Worm (Caenorhabditis elegans) whole organism, mixed stage, embryonic: ENCODE results near the gene F31D5.7.

Experiments
- ceh-39 ChIP-seq: fragments of 150-350 bp; optimal IDR thresholded peaks from 2 replicates; lab custom pipeline; 2014; ENCODE audit warnings: missing biosample characterization, missing genetic modification characterization
- ceh-43 ChIP-seq: fragments of 200-800 bp; sonication (Bioruptor generic); optimal IDR thresholded peaks from 2 replicates; lab custom pipeline; 2018; ENCODE audit warnings: mild to moderate bottlenecking, missing genetic modification characterization, moderate library complexity, missing compliant biosample characterization
- ceh-83 ChIP-seq: fragments of 200-800 bp; sonication (Bioruptor generic); optimal IDR thresholded peaks from 2 replicates; lab custom pipeline; 2018; ENCODE audit warnings: mild to moderate bottlenecking, missing genetic modification characterization, missing compliant biosample characterization
- ces-1 ChIP-seq: fragments of 150-350 bp; optimal IDR thresholded peaks from 2 replicates; lab custom pipeline; 2014; ENCODE audit warnings: missing biosample characterization, missing genetic modification reagents, missing genetic modification characterization
- cnd-1 ChIP-seq: fragments of 200-800 bp; sonication (Bioruptor generic); optimal IDR thresholded peaks from 2 replicates; lab custom pipeline; 2018; ENCODE audit warnings: mild to moderate bottlenecking, missing genetic modification characterization, missing compliant biosample characterization
- elt-1 ChIP-seq: sonication (generic microtip); optimal IDR thresholded peaks from 2 replicates; lab custom pipeline; 2017; ENCODE audit warnings: missing genetic modification characterization, mild to moderate bottlenecking, missing compliant biosample characterization, antibody characterized with exemption, moderate library complexity, borderline replicate concordance; ENCODE audit not compliant: insufficient read depth
- elt-3 ChIP-seq: fragments of 150-350 bp; optimal IDR thresholded peaks from 2 replicates; lab custom pipeline; 2014; ENCODE audit warnings: missing biosample characterization, missing genetic modification characterization
- flh-1 ChIP-seq: fragments of 200-800 bp; sonication (Bioruptor generic); optimal IDR thresholded peaks from 2 replicates; lab custom pipeline; 2018; ENCODE audit warnings: mild to moderate bottlenecking, missing genetic modification characterization, moderate library complexity, missing compliant biosample characterization
- ham-2 ChIP-seq: fragments of 200-800 bp; sonication (Bioruptor generic); optimal IDR thresholded peaks from 2 replicates; lab custom pipeline; 2018; ENCODE audit warnings: mild to moderate bottlenecking, missing genetic modification characterization, missing compliant biosample characterization
- hlh-1 ChIP-seq: fragments of 150-350 bp; optimal IDR thresholded peaks from 2 replicates; lab custom pipeline; 2014; ENCODE audit warnings: missing biosample characterization, missing genetic modification reagents, missing genetic modification characterization
- lin-13 ChIP-seq: fragments of 150-350 bp; optimal IDR thresholded peaks from 2 replicates; lab custom pipeline; 2014; ENCODE audit warnings: missing biosample characterization, missing genetic modification characterization
- lin-32 ChIP-seq: fragments of 200-800 bp; sonication (Bioruptor generic); optimal IDR thresholded peaks from 2 replicates; lab custom pipeline; 2018; ENCODE audit warnings: mild to moderate bottlenecking, missing genetic modification characterization, missing compliant biosample characterization
- lsy-2 ChIP-seq: fragments of 150-350 bp; optimal IDR thresholded peaks from 2 replicates; lab custom pipeline; 2014; ENCODE audit warnings: missing biosample characterization, missing genetic modification characterization
- mab-5 ChIP-seq: fragments of 150-350 bp; optimal IDR thresholded peaks from 2 replicates; lab custom pipeline; 2014; ENCODE audit warnings: missing biosample characterization, missing genetic modification characterization
- mep-1 ChIP-seq: fragments of 150-350 bp; optimal IDR thresholded peaks from 2 replicates; lab custom pipeline; 2017; ENCODE audit warnings: missing biosample characterization, missing genetic modification reagents, missing genetic modification characterization, inconsistent platforms
- mls-2 ChIP-seq: sonication (generic microtip); optimal IDR thresholded peaks from 2 replicates; lab custom pipeline; 2016; ENCODE audit warnings: mild to moderate bottlenecking, missing genetic modification characterization, moderate library complexity, missing compliant biosample characterization
- nhr-12 ChIP-seq: fragments of 150-350 bp; optimal IDR thresholded peaks from 2 replicates; lab custom pipeline; 2014; ENCODE audit warnings: missing biosample characterization, missing genetic modification characterization
- nhr-2 ChIP-seq: fragments of 150-350 bp; optimal IDR thresholded peaks from 2 replicates; lab custom pipeline; 2014; ENCODE audit warnings: missing biosample characterization, missing genetic modification characterization
- nhr-28 ChIP-seq: fragments of 150-350 bp; optimal IDR thresholded peaks from 2 replicates; lab custom pipeline; 2014; ENCODE audit warnings: missing biosample characterization, missing genetic modification characterization
- pha-4 ChIP-seq: fragments of 150-350 bp; optimal IDR thresholded peaks from 2 replicates; lab custom pipeline; 2018; ENCODE audit warnings: missing biosample characterization, missing genetic modification reagents, missing genetic modification characterization
- sem-2 ChIP-seq: fragments of 200-800 bp; sonication (Bioruptor generic); optimal IDR thresholded peaks from 2 replicates; lab custom pipeline; 2018; ENCODE audit warnings: mild to moderate bottlenecking, missing genetic modification characterization, missing compliant biosample characterization
- sptf-1 ChIP-seq: sonication (generic microtip); optimal IDR thresholded peaks from 2 replicates; lab custom pipeline; 2017; ENCODE audit warnings: mild to moderate bottlenecking, missing genetic modification characterization, moderate library complexity, missing compliant biosample characterization
- tbx-8 ChIP-seq: fragments of 200-800 bp; sonication (Bioruptor generic); optimal IDR thresholded peaks from 2 replicates; lab custom pipeline; 2018; ENCODE audit warnings: mild to moderate bottlenecking, missing genetic modification characterization, moderate library complexity, missing compliant biosample characterization
- unc-120 ChIP-seq: sonication (generic microtip); optimal IDR thresholded peaks from 2 replicates; lab custom pipeline; 2017; ENCODE audit warnings: missing genetic modification characterization, missing compliant biosample characterization; ENCODE audit not compliant: poor library complexity, severe bottlenecking
- unc-39 ChIP-seq: fragments of 150-350 bp; optimal IDR thresholded peaks from 2 replicates; lab custom pipeline; 2014; ENCODE audit warnings: missing biosample characterization, missing genetic modification characterization
- unc-62 ChIP-seq: fragments of 150-350 bp; optimal IDR thresholded peaks from 2 replicates; lab custom pipeline; 2014; ENCODE audit warnings: missing biosample characterization, missing genetic modification reagents, missing genetic modification characterization
- zip-8 ChIP-seq: fragments of 150-350 bp; optimal IDR thresholded peaks from 2 replicates; lab custom pipeline; 2014; ENCODE audit warnings: missing biosample characterization, missing genetic modification characterization
- ztf-11 ChIP-seq: fragments of 150-350 bp; optimal IDR thresholded peaks from 2 replicates; lab custom pipeline; 2014; ENCODE audit warnings: missing biosample characterization, missing genetic modification characterization

Gene F31D5.7

ce11 chrII:4203729-4204184 is 7.5 kb upstream of the F31D5.7 start, which contains the start of gene mth-1:
mth-1 (minus strand) TSS chrII:4203779.
- TF ChIP-seq hlh-1 (tag; lab: Kevin White, UChicago), result no peak
- no peak for TF ChIP-seq unc-62 (GFP tag; lab: Kevin White, UChicago)

ce11 chrII:4209071-4209747 is 2.0 kb upstream of the F31D5.7 start, which contains the start of gene F31D5.6:
F31D5.6 (plus strand) TSS chrII:4209697.
- no peak for TF ChIP-seq unc-120 (tag; lab: Kevin White, UChicago)
- no peak for TF ChIP-seq sptf-1 (tag; lab: Kevin White, UChicago)
- no peak for TF ChIP-seq nhr-12 (tag; lab: Kevin White, UChicago)
- TF ChIP-seq zip-8 (tag; lab: Kevin White, UChicago), result peak; percentile 52

DNA sequence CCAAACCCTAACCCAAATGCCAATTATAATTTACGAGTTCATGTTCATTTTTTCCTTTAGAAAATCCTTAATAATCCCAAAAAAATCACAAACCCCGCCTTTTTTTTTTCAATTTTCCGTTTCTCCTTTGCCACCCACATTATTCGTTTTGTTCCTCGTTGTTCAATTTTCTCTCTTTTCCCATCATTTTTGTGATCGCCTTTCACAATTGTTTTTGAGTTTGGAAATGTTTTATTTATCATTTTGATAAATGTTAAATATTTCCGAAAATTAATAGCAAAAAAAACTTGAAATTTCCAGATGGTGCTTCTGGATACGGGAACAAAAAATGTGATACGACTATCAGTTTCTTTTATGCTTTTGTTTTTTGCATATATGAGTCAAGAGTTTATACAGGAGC is 4.1 kb downstream of the F31D5.7 start, which contains the start of gene F31D5.2:
F31D5.2 (plus strand) TSS at position 301 of the 400 bp plus-strand sequence.
- TF ChIP-seq flh-1 (no peak), sem-2 (GFP tag; lab: Kevin White, UChicago) (no peak), elt-1 (tag; lab: Kevin White, UChicago) (no peak)

ce11 chrII:4219062-4219461 is 7.8 kb downstream of the F31D5.7 start, which contains the start of gene F31D5.1:
F31D5.1 (plus strand) TSS chrII:4219362.
- TF ChIP-seq mep-1 (no peak), unc-39 (tag; lab: Kevin White, UChicago) (no peak), ztf-11 (tag; lab: Kevin White, UChicago) (no peak), ces-1 (GFP tag; lab: Kevin White, UChicago) (no peak), lin-13 (tag; lab: Kevin White, UChicago) (no peak), cnd-1 (tag; lab: Kevin White, UChicago) (no peak), mls-2 (tag; lab: Kevin White, UChicago) (no peak), unc-120 (tag; lab: Kevin White, UChicago) (no peak), sptf-1 (tag; lab: Kevin White, UChicago) (no peak), ceh-83 (GFP tag; lab: Kevin White, UChicago) (no peak), elt-3 (tag; lab: Kevin White, UChicago) (no peak), flh-1 (no peak), nhr-2 (no peak), lin-32 (GFP tag; lab: Kevin White, UChicago) (no peak), nhr-28 (tag; lab: Kevin White, UChicago) (no peak), pha-4 (no peak), ham-2 (GFP tag; lab: Kevin White, UChicago) (no peak)
- TF ChIP-seq, all 35 proteins: peak for 0

ce11 chrII:4222469-4222868 is 11.3 kb downstream of the F31D5.7 start:
- no peak for TF ChIP-seq flh-1
- no peak for TF ChIP-seq pha-4
- TF ChIP-seq unc-120 (tag; lab: Kevin White, UChicago), result no peak
- TF ChIP-seq ceh-39 (tag; lab: Kevin White, UChicago), result no peak
- TF ChIP-seq mls-2 (tag; lab: Kevin White, UChicago), result no peak
- no peak for TF ChIP-seq ceh-83 (GFP tag; lab: Kevin White, UChicago)
- TF ChIP-seq lsy-2 (tag; lab: Kevin White, UChicago), result no peak
- TF ChIP-seq ceh-43, result no peak
- no peak for TF ChIP-seq unc-62 (GFP tag; lab: Kevin White, UChicago)
- no peak for TF ChIP-seq elt-1 (tag; lab: Kevin White, UChicago)
- TF ChIP-seq mab-5 (tag; lab: Kevin White, UChicago), result no peak
- TF ChIP-seq tbx-8, result no peak
- TF ChIP-seq ham-2 (GFP tag; lab: Kevin White, UChicago), result no peak
- TF ChIP-seq, all 35 proteins: peak for 0

ce11 chrII:4222983-4223382 is 11.8 kb downstream of the F31D5.7 start, which contains the start of gene C16A11.5:
C16A11.5 (plus strand) TSS chrII:4223305.
- no peak for TF ChIP-seq nhr-12 (tag; lab: Kevin White, UChicago)
- TF ChIP-seq nhr-2, result no peak
- TF ChIP-seq, all 35 proteins: peak for 0
